Fruit fly (Drosophila melanogaster): ENCODE results near the gene CG7218.

CG7218 gene

DNA sequence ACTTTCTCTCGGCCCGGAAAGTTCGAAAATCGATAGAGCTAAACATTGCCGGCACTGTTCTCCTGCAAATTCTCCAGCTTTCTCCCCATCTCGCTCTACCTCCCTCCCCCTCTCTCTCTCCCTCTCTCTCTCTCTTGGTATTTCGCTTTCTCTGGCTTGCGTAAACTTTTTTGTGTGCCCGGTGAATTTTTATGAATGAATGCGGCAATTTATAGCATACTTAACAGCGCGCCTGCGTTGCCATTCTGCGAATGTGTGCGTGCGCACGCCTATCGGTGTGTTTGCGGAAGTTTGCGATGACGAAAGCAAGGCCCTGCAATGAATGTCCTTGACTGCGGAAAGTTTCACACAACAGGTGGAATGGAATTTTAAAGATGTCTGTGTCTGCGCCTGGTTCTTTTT lies 52.5 kb downstream of the CG7218 start:
- peak; percentile 65 for TF ChIP-seq Med (GFP tag)
- peak in 1 of 2 experiments; percentile 9 for TF ChIP-seq Pdp1 (GFP tag; optimal IDR thresholded peaks at IDR 0.05)
- no peak for TF ChIP-seq HHEX (GFP tag; optimal IDR thresholded peaks at IDR 0.05)
- 0 out of 2 replicates have a peak, but pooled peaks have one; percentile 15 for TF ChIP-seq CG10321 (GFP tag; IDR thresholded peaks at IDR 0.05)
- peak; percentile 57 for TF ChIP-seq CG1832 (GFP tag; optimal IDR thresholded peaks at IDR 0.05)
- TF ChIP-seq onecut (GFP tag; IDR thresholded peaks at IDR 0.05): peak; percentile 98
- TF ChIP-seq Deaf1 (tag; optimal IDR thresholded peaks at IDR 0.05): peak; percentile 62
- TF ChIP-seq Nf-YB (GFP tag; optimal IDR thresholded peaks at IDR 0.05): peak; percentile 27
- TF ChIP-seq Tbp (GFP tag; optimal IDR thresholded peaks at IDR 0.05): no peak
- peak; percentile 63 for TF ChIP-seq crol (GFP tag; IDR thresholded peaks at IDR 0.05)
- TF ChIP-seq rib (GFP tag; IDR thresholded peaks at IDR 0.05): peak; percentile 78
- no peak for TF ChIP-seq pita (GFP tag; optimal IDR thresholded peaks at IDR 0.05)
- TF ChIP-seq CG34422 (GFP tag; IDR thresholded peaks at IDR 0.05): peak; percentile 42; the same call in 1 of the 3 replicates
- no peak for TF ChIP-seq CG16863 (GFP tag; optimal IDR thresholded peaks at IDR 0.05)
- peak; percentile 27 for TF ChIP-seq sqz (GFP tag; optimal IDR thresholded peaks at IDR 0.05)
- TF ChIP-seq HmgD (GFP tag; optimal IDR thresholded peaks at IDR 0.05): no peak
- peak; percentile 55 for TF ChIP-seq cg (GFP tag; optimal IDR thresholded peaks at IDR 0.05)
- peak; percentile 93 for TF ChIP-seq abd-A (tag; optimal IDR thresholded peaks at IDR 0.05)
- no peak for TF ChIP-seq grau (tag; optimal IDR thresholded peaks at IDR 0.05)
- 0 out of 2 replicates have a peak, but pooled peaks have one; percentile 15 for TF ChIP-seq Drgx (GFP tag; IDR thresholded peaks at IDR 0.05)
- peak; percentile 75 for TF ChIP-seq Ets65A (GFP tag)
- peak; percentile 40 to 70 for TF ChIP-seq Trl (optimal IDR thresholded peaks at IDR 0.05)
- TF ChIP-seq Trl (GFP tag; optimal IDR thresholded peaks at IDR 0.05): no peak
- TF ChIP-seq Nf-YC (tag; optimal IDR thresholded peaks at IDR 0.05): peak; percentile 29
- TF ChIP-seq scrt (GFP tag; optimal IDR thresholded peaks at IDR 0.05): peak; percentile 97
- TF ChIP-seq CG32767 (GFP tag; IDR thresholded peaks at IDR 0.05): 0 out of 2 replicates have a peak, but pooled peaks have one; percentile 29
- TF ChIP-seq CG31224 (GFP tag; IDR thresholded peaks at IDR 0.05): 0 out of 2 replicates have a peak, but pooled peaks have one; percentile 15
- TF ChIP-seq sd (tag; optimal IDR thresholded peaks at IDR 0.05): peak; percentile 87
- TF ChIP-seq ftz-f1 (GFP tag; optimal IDR thresholded peaks at IDR 0.05): peak; percentile 42
- no peak for TF ChIP-seq Gug (GFP tag; IDR thresholded peaks at IDR 0.05)
- TF ChIP-seq ewg (GFP tag; optimal IDR thresholded peaks at IDR 0.05): peak; percentile 98
- 0 out of 3 replicates have a peak, but pooled peaks have one; percentile 11 for TF ChIP-seq CG16813 (GFP tag; IDR thresholded peaks at IDR 0.05; ENCODE audit: partially characterized antibody)
- TF ChIP-seq knrl (GFP tag; IDR thresholded peaks at IDR 0.05; ENCODE audit: partially characterized antibody): peak; percentile 29; the same call in 1 of the 3 replicates
- peak; percentile 78 for TF ChIP-seq nerfin-1 (tag; optimal IDR thresholded peaks at IDR 0.05)
- no peak for TF ChIP-seq CG4424 (GFP tag; optimal IDR thresholded peaks at IDR 0.05)
- 0 out of 4 replicates have a peak, but pooled peaks have one; percentile 66 for TF ChIP-seq chinmo (GFP tag; IDR thresholded peaks at IDR 0.05; ENCODE audit: partially characterized antibody)

Data from whole organism, embryonic.